Fruit fly (Drosophila melanogaster) whole organism, embryonic: ENCODE measurements around the gene CG4972.

Experiments
- Adf1 ChIP-seq: fragments of 200-800 bp; sonication (Bioruptor generic); IDR thresholded peaks from 2 replicates; pipeline ENCODE4 v1.3.6; 2022; ENCODE audit warnings: missing biosample characterization, missing genetic modification characterization
- CG11093 ChIP-seq: fragments of 200-800 bp; sonication (Bioruptor generic); IDR thresholded peaks from 3 replicates; pipeline ENCODE4 v1.3.6; 2022; ENCODE audit warnings: missing biosample characterization, missing genetic modification characterization
- CG11723 ChIP-seq: fragments of 200-800 bp; sonication (Bioruptor generic); optimal IDR thresholded peaks from 2 replicates; lab custom pipeline; 2017; ENCODE audit warnings: missing biosample characterization, mild to moderate bottlenecking, missing genetic modification characterization
- CG12155 ChIP-seq: fragments of 200-800 bp; sonication (Bioruptor generic); optimal IDR thresholded peaks from 3 replicates; lab custom pipeline; 2016; ENCODE audit warnings: missing biosample characterization, missing genetic modification characterization
- CG13624 ChIP-seq: fragments of 200-800 bp; sonication (Bioruptor generic); optimal IDR thresholded peaks from 2 replicates; lab custom pipeline; 2016; ENCODE audit warnings: missing biosample characterization, missing genetic modification characterization
- CG14050 ChIP-seq: fragments of 200-800 bp; sonication (Bioruptor generic); IDR thresholded peaks from 3 replicates; pipeline ENCODE4 v1.3.6; 2022; ENCODE audit warnings: missing biosample characterization, missing genetic modification characterization
- CG15011 ChIP-seq: fragments of 200-800 bp; sonication (Bioruptor generic); optimal IDR thresholded peaks from 3 replicates; lab custom pipeline; 2018; ENCODE audit warnings: missing biosample characterization, mild to moderate bottlenecking, missing genetic modification characterization
- CG15073 ChIP-seq: fragments of 200-800 bp; sonication (Bioruptor generic); optimal IDR thresholded peaks from 2 replicates; lab custom pipeline; 2016; ENCODE audit warnings: missing biosample characterization, missing genetic modification characterization
- CG15514 ChIP-seq: fragments of 200-800 bp; sonication (Bioruptor generic); optimal IDR thresholded peaks from 3 replicates; lab custom pipeline; 2017; ENCODE audit warnings: missing biosample characterization, missing genetic modification characterization, mild to moderate bottlenecking, moderate library complexity, missing genetic modification reagents
- CG17612 ChIP-seq: fragments of 200-800 bp; sonication (Bioruptor generic); IDR thresholded peaks from 2 replicates; pipeline ENCODE4 v1.3.6; 2022; ENCODE audit warnings: missing biosample characterization, missing genetic modification characterization
- CG18011 ChIP-seq: fragments of 200-800 bp; sonication (Bioruptor generic); optimal IDR thresholded peaks from 2 replicates; lab custom pipeline; 2017; ENCODE audit warnings: missing biosample characterization, missing genetic modification characterization, mild to moderate bottlenecking, moderate library complexity, missing genotype
- CG1832 ChIP-seq: fragments of 200-800 bp; sonication (Bioruptor generic); optimal IDR thresholded peaks from 2 replicates; lab custom pipeline; 2017; ENCODE audit warnings: missing biosample characterization, mild to moderate bottlenecking, missing genetic modification characterization, inconsistent platforms
- CG2116 ChIP-seq: fragments of 200-800 bp; sonication (Bioruptor generic); optimal IDR thresholded peaks from 3 replicates; lab custom pipeline; 2018; ENCODE audit warnings: missing biosample characterization, mild to moderate bottlenecking, missing genetic modification characterization
- CG4707 ChIP-seq: fragments of 200-800 bp; sonication (Bioruptor generic); optimal IDR thresholded peaks from 2 replicates; lab custom pipeline; 2018; ENCODE audit warnings: missing biosample characterization, mild to moderate bottlenecking, missing genetic modification characterization, moderate library complexity
- CG6854 ChIP-seq: fragments of 200-800 bp; sonication (Bioruptor generic); optimal IDR thresholded peaks from 3 replicates; lab custom pipeline; 2017; ENCODE audit warnings: missing biosample characterization, mild to moderate bottlenecking, missing genetic modification characterization
- CG7839 ChIP-seq: fragments of 200-800 bp; sonication (Bioruptor generic); optimal IDR thresholded peaks from 3 replicates; lab custom pipeline; 2018; ENCODE audit warnings: missing biosample characterization, mild to moderate bottlenecking, missing genetic modification characterization, moderate library complexity
- CG7963 ChIP-seq: fragments of 200-800 bp; sonication (Bioruptor generic); IDR thresholded peaks from 3 replicates; pipeline ENCODE4 v1.3.6; 2022; ENCODE audit warnings: missing biosample characterization, missing genetic modification characterization; ENCODE audit not compliant: partially characterized antibody
- CG8924 ChIP-seq: fragments of 200-800 bp; optimal IDR thresholded peaks from 3 replicates; lab custom pipeline; 2019; ENCODE audit warnings: missing biosample characterization, mild to moderate bottlenecking, missing genetic modification characterization, moderate library complexity
- D19B ChIP-seq: fragments of 200-800 bp; sonication (Bioruptor generic); optimal IDR thresholded peaks from 2 replicates; lab custom pipeline; 2017; ENCODE audit warnings: missing biosample characterization, mild to moderate bottlenecking, missing genetic modification characterization
- Dp ChIP-seq: fragments of 200-800 bp; sonication (Bioruptor generic); optimal IDR thresholded peaks from 2 replicates; lab custom pipeline; 2018; ENCODE audit warnings: missing biosample characterization, mild to moderate bottlenecking, missing genetic modification characterization, moderate library complexity
- E2f2 ChIP-seq: fragments of 200-800 bp; sonication (Bioruptor generic); IDR thresholded peaks from 2 replicates; pipeline ENCODE4 v1.3.6; 2022; ENCODE audit warnings: missing biosample characterization, missing genetic modification characterization
- Ets65A ChIP-seq: fragments of 200-800 bp; sonication (Bioruptor generic); peaks from one replicate; lab custom pipeline; 2016; ENCODE audit warnings: missing biosample characterization, missing genetic modification characterization
- Gsc ChIP-seq: fragments of 200-800 bp; sonication (Bioruptor generic); IDR thresholded peaks from 2 replicates; pipeline ENCODE4 v1.3.6; 2022; ENCODE audit warnings: missing biosample characterization, missing genetic modification characterization
- HHEX ChIP-seq: fragments of 200-800 bp; sonication (Bioruptor generic); optimal IDR thresholded peaks from 3 replicates; lab custom pipeline; 2017; ENCODE audit warnings: missing biosample characterization, mild to moderate bottlenecking, missing genetic modification characterization, missing genetic modification reagents
- HLH54F ChIP-seq: fragments of 200-800 bp; sonication (Bioruptor generic); optimal IDR thresholded peaks from 3 replicates; lab custom pipeline; 2016; ENCODE audit warnings: missing biosample characterization, missing genetic modification characterization
- Hey ChIP-seq: fragments of 200-800 bp; sonication (Bioruptor generic); optimal IDR thresholded peaks from 3 replicates; lab custom pipeline; 2018; ENCODE audit warnings: missing biosample characterization, mild to moderate bottlenecking, missing genetic modification characterization
- Hmx ChIP-seq: fragments of 200-800 bp; sonication (Bioruptor generic); optimal IDR thresholded peaks from 2 replicates; lab custom pipeline; 2016; ENCODE audit warnings: missing biosample characterization, missing genetic modification characterization
- NFAT ChIP-seq: fragments of 200-800 bp; sonication (Bioruptor generic); IDR thresholded peaks from 2 replicates; pipeline ENCODE4 v1.3.6; 2022; ENCODE audit warnings: missing biosample characterization, missing genetic modification characterization
- Nf-YC ChIP-seq: fragments of 200-800 bp; optimal IDR thresholded peaks from 3 replicates; lab custom pipeline; 2019; ENCODE audit warnings: missing biosample characterization, mild to moderate bottlenecking, missing genetic modification characterization, moderate library complexity
- ab ChIP-seq: fragments of 200-800 bp; sonication (Bioruptor generic); optimal IDR thresholded peaks from 2 replicates; lab custom pipeline; 2016; ENCODE audit warnings: missing biosample characterization, missing genetic modification characterization
- ac ChIP-seq: fragments of 200-800 bp; sonication (Bioruptor generic); optimal IDR thresholded peaks from 3 replicates; lab custom pipeline; 2017; ENCODE audit warnings: missing biosample characterization, mild to moderate bottlenecking, missing genetic modification characterization
- aop ChIP-seq: fragments of 200-800 bp; sonication (Bioruptor generic); IDR thresholded peaks from 2 replicates; pipeline ENCODE4 v1.3.6; 2022; ENCODE audit warnings: missing biosample characterization, missing genetic modification characterization
- ato ChIP-seq: fragments of 200-800 bp; sonication (Bioruptor generic); IDR thresholded peaks from 2 replicates; pipeline ENCODE4 v1.3.6; 2022; ENCODE audit warnings: missing biosample characterization, missing genetic modification characterization; ENCODE audit not compliant: partially characterized antibody
- dati ChIP-seq: fragments of 200-800 bp; sonication (Bioruptor generic); IDR thresholded peaks from 2 replicates; pipeline ENCODE4 v1.3.6; 2022; ENCODE audit warnings: missing biosample characterization, missing genetic modification characterization
- ems ChIP-seq: fragments of 200-800 bp; sonication (Bioruptor generic); optimal IDR thresholded peaks from 3 replicates; lab custom pipeline; 2016; ENCODE audit warnings: missing biosample characterization, missing genetic modification characterization
- fd3F ChIP-seq: fragments of 200-800 bp; sonication (Bioruptor generic); optimal IDR thresholded peaks from 2 replicates; lab custom pipeline; 2018; ENCODE audit warnings: missing biosample characterization, mild to moderate bottlenecking, missing genetic modification characterization, moderate library complexity
- gsb-n ChIP-seq: fragments of 200-800 bp; sonication (Bioruptor generic); optimal IDR thresholded peaks from 3 replicates; lab custom pipeline; 2018; ENCODE audit warnings: missing biosample characterization, mild to moderate bottlenecking, missing genetic modification characterization
- h ChIP-seq: fragments of >200 bp; optimal IDR thresholded peaks from 2 replicates; lab custom pipeline; 2017
- jing ChIP-seq: fragments of 200-800 bp; sonication (Bioruptor generic); optimal IDR thresholded peaks from 2 replicates; lab custom pipeline; 2018; ENCODE audit warnings: missing biosample characterization, mild to moderate bottlenecking, missing genetic modification characterization
- lab ChIP-seq: fragments of 200-800 bp; sonication (Bioruptor generic); optimal IDR thresholded peaks from 3 replicates; lab custom pipeline; 2017; ENCODE audit warnings: missing biosample characterization, missing genetic modification characterization, mild to moderate bottlenecking, moderate library complexity, missing genetic modification reagents
- pho ChIP-seq: fragments of 200-800 bp; sonication (Bioruptor generic); optimal IDR thresholded peaks from 2 replicates; lab custom pipeline; 2016; ENCODE audit warnings: missing biosample characterization, missing genetic modification characterization
- rib ChIP-seq: fragments of 200-800 bp; sonication (Bioruptor generic); IDR thresholded peaks from 2 replicates; pipeline ENCODE4 v1.3.6; 2022; ENCODE audit warnings: missing biosample characterization, missing genetic modification characterization
- shn ChIP-seq: fragments of 200-800 bp; sonication (Bioruptor generic); optimal IDR thresholded peaks from 3 replicates; lab custom pipeline; 2016; ENCODE audit warnings: missing biosample characterization, missing genetic modification characterization
- slou ChIP-seq: fragments of 200-800 bp; sonication (Bioruptor generic); optimal IDR thresholded peaks from 3 replicates; lab custom pipeline; 2016; ENCODE audit warnings: missing biosample characterization, missing genetic modification characterization
- so ChIP-seq: fragments of 200-800 bp; sonication (Bioruptor generic); IDR thresholded peaks from 3 replicates; pipeline ENCODE4 v1.3.6; 2022; ENCODE audit warnings: missing biosample characterization, missing genetic modification characterization
- sr ChIP-seq: fragments of 200-800 bp; sonication (Bioruptor generic); IDR thresholded peaks from 3 replicates; pipeline ENCODE4 v1.3.6; 2022; ENCODE audit warnings: missing biosample characterization, missing genetic modification characterization
- stwl ChIP-seq: fragments of 200-800 bp; sonication (Bioruptor generic); optimal IDR thresholded peaks from 3 replicates; lab custom pipeline; 2018; ENCODE audit warnings: missing biosample characterization, mild to moderate bottlenecking, missing genetic modification characterization, moderate library complexity
- trem ChIP-seq: fragments of 200-800 bp; optimal IDR thresholded peaks from 3 replicates; lab custom pipeline; 2019; ENCODE audit warnings: missing biosample characterization, mild to moderate bottlenecking, missing genetic modification characterization, moderate library complexity
- ttk ChIP-seq: fragments of 200-800 bp; sonication (Bioruptor generic); IDR thresholded peaks from 2 replicates; pipeline ENCODE4 v2.1.2; 2022; ENCODE audit warnings: missing biosample characterization, missing genetic modification characterization
- vnd ChIP-seq: fragments of 200-800 bp; sonication (Bioruptor generic); IDR thresholded peaks from 3 replicates; pipeline ENCODE4 v1.3.6; 2022; ENCODE audit warnings: missing biosample characterization, missing genetic modification characterization; ENCODE audit not compliant: partially characterized antibody
- wek ChIP-seq: fragments of 200-800 bp; sonication (Bioruptor generic); optimal IDR thresholded peaks from 3 replicates; lab custom pipeline; 2018; ENCODE audit warnings: missing biosample characterization, mild to moderate bottlenecking, missing genetic modification characterization, moderate library complexity

CG4972 gene

dm6 chr2L:10292066-10292560, 22.5 kb upstream of the CG4972 start, which contains the start of gene Ufd4 (continued):
- TF ChIP-seq jing (GFP tag; lab: Kevin White, UChicago): no peak
- no peak for TF ChIP-seq h (lab: Kevin White, UChicago)
- TF ChIP-seq stwl (tag; lab: Kevin White, UChicago): peak; percentile 75
- TF ChIP-seq CG14050: no peak; the same call in 1 of the 3 replicates
- no peak for TF ChIP-seq CG11093 (GFP tag; lab: Robert Waterston, UW)
- TF ChIP-seq shn (GFP tag; lab: Kevin White, UChicago): peak; percentile 33
- no peak for TF ChIP-seq CG15514 (GFP tag; lab: Kevin White, UChicago)
- TF ChIP-seq CG4707 (GFP tag; lab: Kevin White, UChicago): no peak
- no peak for TF ChIP-seq ac (GFP tag; lab: Kevin White, UChicago)
- TF ChIP-seq slou (GFP tag; lab: Kevin White, UChicago): no peak
- TF ChIP-seq CG7839 (tag; lab: Kevin White, UChicago): no peak
- TF ChIP-seq CG1832 (GFP tag; lab: Kevin White, UChicago): no peak
- peak; percentile 57 for TF ChIP-seq CG12155
- peak; percentile 25; the same call in 1 of the 2 replicates for TF ChIP-seq rib (GFP tag; lab: Robert Waterston, UW)
- TF ChIP-seq CG15011 (GFP tag; lab: Kevin White, UChicago): no peak
- TF ChIP-seq CG7963 (GFP tag; lab: Robert Waterston, UW): no peak
- TF ChIP-seq CG2116 (GFP tag; lab: Kevin White, UChicago): peak; percentile 43
- no peak for TF ChIP-seq vnd
- no peak for TF ChIP-seq sr (GFP tag; lab: Robert Waterston, UW)
- TF ChIP-seq ems (GFP tag; lab: Kevin White, UChicago): peak; percentile 64
- TF ChIP-seq dati (GFP tag; lab: Robert Waterston, UW): no peak
- peak; percentile 98 for TF ChIP-seq wek
- no peak for TF ChIP-seq D19B (GFP tag; lab: Kevin White, UChicago)
- TF ChIP-seq CG18011 (GFP tag; lab: Kevin White, UChicago): peak; percentile 19
- peak; percentile 66 for TF ChIP-seq CG13624 (GFP tag; lab: Kevin White, UChicago)
- peak; percentile 16 for TF ChIP-seq Dp (GFP tag; lab: Kevin White, UChicago)
- TF ChIP-seq so (GFP tag; lab: Robert Waterston, UW): no peak; the same call in 2 of the 3 replicates
- TF ChIP-seq aop: no peak
- no peak for TF ChIP-seq ab (GFP tag; lab: Kevin White, UChicago)
- no peak for TF ChIP-seq HHEX (GFP tag; lab: Kevin White, UChicago)
- TF ChIP-seq ttk: no peak; the same call in 1 of the 2 replicates
- no peak for TF ChIP-seq NFAT (GFP tag; lab: Robert Waterston, UW)
- TF ChIP-seq pho (GFP tag; lab: Kevin White, UChicago): peak; percentile 61
- no peak for TF ChIP-seq CG17612 (GFP tag; lab: Robert Waterston, UW)
- TF ChIP-seq Adf1 (GFP tag; lab: Robert Waterston, UW): no peak
- TF ChIP-seq CG6854 (GFP tag; lab: Kevin White, UChicago): no peak
- peak; percentile 78 for TF ChIP-seq Nf-YC (tag; lab: Kevin White, UChicago)
- no peak for TF ChIP-seq lab
- TF ChIP-seq Gsc (GFP tag; lab: Robert Waterston, UW): no peak
- TF ChIP-seq Hey (tag; lab: Kevin White, UChicago): no peak
- no peak; the same call in 1 of the 2 replicates for TF ChIP-seq ato (GFP tag; lab: Robert Waterston, UW)
- no peak for TF ChIP-seq CG15073 (GFP tag; lab: Kevin White, UChicago)
- peak; percentile 60 for TF ChIP-seq fd3F (GFP tag; lab: Kevin White, UChicago)
- TF ChIP-seq CG11723 (GFP tag; lab: Kevin White, UChicago): no peak
- TF ChIP-seq E2f2 (GFP tag; lab: Robert Waterston, UW): peak; percentile 33; the same call in 1 of the 2 replicates
- TF ChIP-seq trem: peak; percentile 66
- no peak for TF ChIP-seq Hmx (GFP tag; lab: Kevin White, UChicago)
- TF ChIP-seq CG8924 (tag; lab: Kevin White, UChicago): peak; percentile 65
- TF ChIP-seq gsb-n: no peak
- TF ChIP-seq Ets65A (GFP tag; lab: Kevin White, UChicago): no peak
- TF ChIP-seq HLH54F (GFP tag; lab: Kevin White, UChicago): peak; percentile 63
